In genomic region chrV:19747144-19747543, ce11 we compare ENCODE assay signal across 3 worm cellular contexts.
A peak's percentile ranks its signal among the peaks of the same experiment; 100 is the strongest.
TF ChIP-seq lines count a peak whose summit lies in the region.

No protein-coding gene starts in this region.

TF ChIP-seq in whole organism, L4 larva, 104 proteins besides CTCF, POLR2A, EP300 and RAD21:
- TF ChIP-seq hlh-30 (tag; optimal IDR thresholded peaks at IDR 0.05; lab: Kevin White, UChicago; ENCODE audit: insufficient read depth): no peak
- TF ChIP-seq dpl-1 (GFP tag; optimal IDR thresholded peaks at IDR 0.05; lab: Kevin White, UChicago): no peak
- TF ChIP-seq php-3 (GFP tag; IDR thresholded peaks at IDR 0.05; lab: Robert Waterston, UW): 0 out of 2 replicates have a peak, but pooled peaks have one; percentile 33

TF ChIP-seq in whole organism, early embryonic, 17 proteins besides CTCF, POLR2A, EP300 and RAD21:
- TF ChIP-seq F13C5.2 (tag; optimal IDR thresholded peaks at IDR 0.05; lab: Kevin White, UChicago) (no peak), ceh-36 (tag; optimal IDR thresholded peaks at IDR 0.05; lab: Kevin White, UChicago) (peak; percentile 81)

TF ChIP-seq in whole organism, late embryonic, 69 proteins besides CTCF, POLR2A, EP300 and RAD21:
- TF ChIP-seq fax-1 (tag; optimal IDR thresholded peaks at IDR 0.05; lab: Kevin White, UChicago) (no peak), ceh-14 (tag; optimal IDR thresholded peaks at IDR 0.05; lab: Kevin White, UChicago) (no peak), dve-1 (tag; optimal IDR thresholded peaks at IDR 0.05; lab: Kevin White, UChicago) (peak; percentile 99)
TF ChIP-seq in whole organism, late embryonic: peak in this region for 1.

Comparison
In these comparisons a context has a peak if more than half of its experiments do, and no peak if none do; other contexts are left out.
1. Of the 7 proteins assayed by ChIP-seq in both whole organism, L4 larva and whole organism, late embryonic: peak only in whole organism, L4 larva: none; only in whole organism, late embryonic: dve-1; in both: none; in neither: 6.